Worm (Caenorhabditis elegans) whole organism, young adult: Measurements from ENCODE around the gene F45D11.7.
"Not testable (repeated sequence)": the region's sequence is repeated elsewhere in the genome, so short reads cannot be mapped to it uniquely, and the experiment has no call there.

Experiments used
- B0035.1 ChIP-seq: sonication (generic microtip); optimal IDR thresholded peaks from 2 replicates; lab custom pipeline; 2016; ENCODE audit warnings: missing genetic modification characterization, mild to moderate bottlenecking, missing compliant biosample characterization, missing genotype, missing genetic modification reagents
- B0261.1 ChIP-seq: sonication (generic microtip); optimal IDR thresholded peaks from 2 replicates; lab custom pipeline; 2016; ENCODE audit warnings: mild to moderate bottlenecking, missing genetic modification characterization, moderate library complexity, missing compliant biosample characterization
- F57A8.1 ChIP-seq: fragments of 200-800 bp; sonication (Bioruptor generic); optimal IDR thresholded peaks from 2 replicates; lab custom pipeline; 2018; ENCODE audit warnings: mild to moderate bottlenecking, missing genetic modification characterization, moderate library complexity, missing compliant biosample characterization
- Y56A3A.18 ChIP-seq: fragments of 200-800 bp; sonication (Bioruptor generic); IDR thresholded peaks from 2 replicates; pipeline ENCODE4 v1.3.6; 2022; ENCODE audit warnings: missing genetic modification reagents, missing genetic modification characterization, missing compliant biosample characterization
- aptf-2 ChIP-seq: fragments of 200-800 bp; sonication (Bioruptor generic); conservative IDR thresholded peaks from 2 replicates; pipeline ENCODE4 v1.3.6; 2022; ENCODE audit warnings: missing genetic modification reagents, missing genetic modification characterization, missing compliant biosample characterization
- cebp-2 ChIP-seq: fragments of 200-800 bp; sonication (Bioruptor generic); IDR thresholded peaks from 2 replicates; pipeline ENCODE4 v1.3.6; 2022; ENCODE audit warnings: missing genetic modification characterization, missing compliant biosample characterization
- dox-1 ChIP-seq: fragments of 200-800 bp; sonication (Bioruptor generic); IDR thresholded peaks from 2 replicates; pipeline ENCODE4 v1.3.6; 2022; ENCODE audit warnings: missing genetic modification reagents, missing genetic modification characterization, missing compliant biosample characterization
- dpl-1 ChIP-seq: fragments of 150-350 bp; optimal IDR thresholded peaks from 2 replicates; lab custom pipeline; 2014; ENCODE audit warnings: missing biosample characterization, missing genetic modification reagents, missing genetic modification characterization
- egl-44 ChIP-seq: fragments of 200-800 bp; sonication (Bioruptor generic); IDR thresholded peaks from 2 replicates; pipeline ENCODE4 v1.3.6; 2022; ENCODE audit warnings: missing genetic modification reagents, missing genetic modification characterization, missing compliant biosample characterization
- hlh-12 ChIP-seq: sonication (generic microtip); optimal IDR thresholded peaks from 2 replicates; lab custom pipeline; 2016; ENCODE audit warnings: missing genetic modification characterization, missing compliant biosample characterization
- lin-35 ChIP-seq, 3 experiments: fragments of 150-350 bp in 2 of 3; sonication (generic microtip) in 1 of 3; optimal IDR thresholded peaks; 2 replicates each; lab custom pipeline; 2014 to 2018; ENCODE audit warnings: missing biosample characterization in 3 of 3, missing genetic modification characterization in 3 of 3, missing genetic modification reagents in 3 of 3
- lir-1 ChIP-seq: fragments of 200-800 bp; sonication (Bioruptor generic); conservative IDR thresholded peaks from 2 replicates; pipeline ENCODE4 v1.3.6; 2022; ENCODE audit warnings: missing genetic modification reagents, missing genetic modification characterization, missing compliant biosample characterization
- lsy-27 ChIP-seq: sonication (generic microtip); optimal IDR thresholded peaks from 2 replicates; lab custom pipeline; 2017; ENCODE audit warnings: missing genetic modification characterization, mild to moderate bottlenecking, missing compliant biosample characterization, antibody characterized with exemption, missing genotype, borderline replicate concordance; ENCODE audit not compliant: insufficient read depth
- madf-3 ChIP-seq: fragments of 200-800 bp; sonication (Bioruptor generic); IDR thresholded peaks from 2 replicates; pipeline ENCODE4 v1.3.6; 2022; ENCODE audit warnings: missing genetic modification reagents, missing genetic modification characterization, missing compliant biosample characterization
- nhr-120 ChIP-seq: fragments of 200-800 bp; sonication (Bioruptor generic); IDR thresholded peaks from 2 replicates; pipeline ENCODE4 v1.3.6; 2022; ENCODE audit warnings: missing genetic modification characterization, missing compliant biosample characterization
- pbrm-1 ChIP-seq: fragments of 200-800 bp; sonication (Bioruptor generic); IDR thresholded peaks from 2 replicates; pipeline ENCODE4 v1.3.6; 2022; ENCODE audit warnings: missing genetic modification reagents, missing genetic modification characterization, missing compliant biosample characterization
- tbp1 ChIP-seq: fragments of 200-800 bp; sonication (Bioruptor generic); optimal IDR thresholded peaks from 2 replicates; lab custom pipeline; 2018; ENCODE audit warnings: mild to moderate bottlenecking, missing genetic modification characterization, missing compliant biosample characterization
- tlf-1 ChIP-seq: fragments of 200-800 bp; sonication (Bioruptor generic); optimal IDR thresholded peaks from 2 replicates; lab custom pipeline; 2018; ENCODE audit warnings: mild to moderate bottlenecking, missing genetic modification characterization, missing compliant biosample characterization
- ztf-18 ChIP-seq: sonication (generic microtip); optimal IDR thresholded peaks from 2 replicates; lab custom pipeline; 2016; ENCODE audit warnings: missing genotype, mild to moderate bottlenecking, missing genetic modification characterization, missing compliant biosample characterization

Gene F45D11.7

ce11 chrII:1040464-1040863, 46.1 kb downstream of the F45D11.7 start, which contains the start of gene fbxb-39:
Gene fbxb-39 (minus strand): TSS chrII:1040564.
- no peak for TF ChIP-seq nhr-120 (GFP tag; lab: Robert Waterston, UW)
- TF ChIP-seq ztf-18 (tag; lab: Kevin White, UChicago) = no peak
- no peak for TF ChIP-seq tlf-1 (GFP tag; lab: Kevin White, UChicago)
- no peak for TF ChIP-seq lsy-27 (tag; lab: Kevin White, UChicago)
- TF ChIP-seq hlh-12 = no peak
- TF ChIP-seq lir-1 (GFP tag; lab: Robert Waterston, UW) = no peak
- no peak for TF ChIP-seq aptf-2 (GFP tag; lab: Robert Waterston, UW)
- TF ChIP-seq egl-44 = no peak
- no peak for TF ChIP-seq dpl-1 (GFP tag; lab: Kevin White, UChicago)
- TF ChIP-seq madf-3 = no peak
- TF ChIP-seq Y56A3A.18 (GFP tag; lab: Robert Waterston, UW) = no peak
- TF ChIP-seq F57A8.1 (GFP tag; lab: Kevin White, UChicago) = no peak
- no peak for TF ChIP-seq lin-35 (GFP tag; optimal IDR thresholded peaks at IDR 0.05; lab: Kevin White, UChicago)
- no peak for TF ChIP-seq dox-1
- no peak for TF ChIP-seq B0035.1

- TF ChIP-seq tbp1 (GFP tag; lab: Kevin White, UChicago) = no peak
These were observed 47.9 kb downstream of the F45D11.7 start, which contains the start of gene fbxb-41 for ce11 chrII:1042227-1042626. Gene fbxb-41 (minus strand): TSS chrII:1042327.

- not testable (repeated sequence) for TF ChIP-seq cebp-2; B0261.1 (tag; lab: Kevin White, UChicago); pbrm-1 (GFP tag; lab: Robert Waterston, UW)
These were observed 49.6 kb downstream of the F45D11.7 start, which contains the start of gene fbxb-45 for ce11 chrII:1043932-1044331. Gene fbxb-45 (minus strand): TSS chrII:1044032.
